Worm (Caenorhabditis elegans) whole organism, young adult: Measurements from ENCODE around the gene E04D5.5.

Experiments
- B0019.2 ChIP-seq: fragments of 200-800 bp; sonication (Bioruptor generic); conservative IDR thresholded peaks from 2 replicates; pipeline ENCODE4 v1.3.6; 2022; ENCODE audit warnings: missing genetic modification reagents, missing genetic modification characterization, missing compliant biosample characterization
- C06A6.2 ChIP-seq: fragments of 200-800 bp; sonication (Bioruptor generic); conservative IDR thresholded peaks from 2 replicates; pipeline ENCODE4 v1.3.6; 2022; ENCODE audit warnings: missing genetic modification characterization, missing compliant biosample characterization
- C17E4.6 ChIP-seq: fragments of 200-800 bp; sonication (Bioruptor generic); IDR thresholded peaks from 2 replicates; pipeline ENCODE4 v1.3.6; 2022; ENCODE audit warnings: missing genetic modification reagents, missing genetic modification characterization, missing compliant biosample characterization
- D2030.7 ChIP-seq: fragments of 200-800 bp; sonication (Bioruptor generic); IDR thresholded peaks from 2 replicates; pipeline ENCODE4 v1.3.6; 2022; ENCODE audit warnings: missing genetic modification reagents, missing genetic modification characterization, missing compliant biosample characterization
- F23B12.7 ChIP-seq: sonication (generic microtip); optimal IDR thresholded peaks from 2 replicates; lab custom pipeline; 2017; ENCODE audit warnings: missing genetic modification characterization, mild to moderate bottlenecking, missing compliant biosample characterization, antibody characterized with exemption, moderate library complexity; ENCODE audit not compliant: insufficient read depth
- F37B4.10 ChIP-seq: fragments of 200-800 bp; sonication (Bioruptor generic); IDR thresholded peaks from 2 replicates; pipeline ENCODE4 v1.3.6; 2022; ENCODE audit warnings: missing genetic modification characterization, missing compliant biosample characterization
- F55B11.4 ChIP-seq: sonication (generic microtip); optimal IDR thresholded peaks from 2 replicates; lab custom pipeline; 2016; ENCODE audit warnings: missing compliant biosample characterization, missing genetic modification characterization, borderline replicate concordance; ENCODE audit not compliant: insufficient read depth
- F57A8.1 ChIP-seq: fragments of 200-800 bp; sonication (Bioruptor generic); optimal IDR thresholded peaks from 2 replicates; lab custom pipeline; 2018; ENCODE audit warnings: mild to moderate bottlenecking, missing genetic modification characterization, moderate library complexity, missing compliant biosample characterization
- Y53G8AR.9 ChIP-seq: fragments of 200-800 bp; sonication (Bioruptor generic); conservative IDR thresholded peaks from 2 replicates; pipeline ENCODE4 v1.3.6; 2022; ENCODE audit warnings: missing genetic modification reagents, missing genetic modification characterization, missing compliant biosample characterization
- Y56A3A.18 ChIP-seq: fragments of 200-800 bp; sonication (Bioruptor generic); IDR thresholded peaks from 2 replicates; pipeline ENCODE4 v1.3.6; 2022; ENCODE audit warnings: missing genetic modification reagents, missing genetic modification characterization, missing compliant biosample characterization
- Y79H2A.3 ChIP-seq: fragments of 200-800 bp; sonication (Bioruptor generic); conservative IDR thresholded peaks from 2 replicates; pipeline ENCODE4 v1.3.6; 2022; ENCODE audit warnings: missing genetic modification reagents, missing genetic modification characterization, missing compliant biosample characterization
- ZK185.1 ChIP-seq: sonication (generic microtip); optimal IDR thresholded peaks from 2 replicates; lab custom pipeline; 2016; ENCODE audit warnings: mild to moderate bottlenecking, missing genetic modification characterization, missing compliant biosample characterization; ENCODE audit not compliant: poor library complexity, severe bottlenecking
- atf-7 ChIP-seq: sonication (generic microtip); optimal IDR thresholded peaks from 2 replicates; lab custom pipeline; 2017; ENCODE audit warnings: mild to moderate bottlenecking, missing genetic modification characterization, missing compliant biosample characterization
- athp-1 ChIP-seq: sonication (generic microtip); optimal IDR thresholded peaks from 2 replicates; lab custom pipeline; 2017; ENCODE audit warnings: mild to moderate bottlenecking, missing genetic modification characterization, missing compliant biosample characterization
- attf-5 ChIP-seq: fragments of 200-800 bp; sonication (Bioruptor generic); optimal IDR thresholded peaks from 2 replicates; lab custom pipeline; 2018; ENCODE audit warnings: mild to moderate bottlenecking, missing genetic modification characterization, missing compliant biosample characterization
- bed-2 ChIP-seq: fragments of 200-800 bp; sonication (Bioruptor generic); IDR thresholded peaks from 2 replicates; pipeline ENCODE4 v1.3.6; 2022; ENCODE audit warnings: missing genetic modification reagents, missing genetic modification characterization, missing compliant biosample characterization
- ccch-3 ChIP-seq: fragments of 200-800 bp; sonication (Bioruptor generic); optimal IDR thresholded peaks from 2 replicates; lab custom pipeline; 2018; ENCODE audit warnings: mild to moderate bottlenecking, missing genetic modification characterization, missing compliant biosample characterization
- cebp-2 ChIP-seq: fragments of 200-800 bp; sonication (Bioruptor generic); IDR thresholded peaks from 2 replicates; pipeline ENCODE4 v1.3.6; 2022; ENCODE audit warnings: missing genetic modification characterization, missing compliant biosample characterization
- ceh-40 ChIP-seq: fragments of 200-800 bp; sonication (Bioruptor generic); IDR thresholded peaks from 2 replicates; pipeline ENCODE4 v1.3.6; 2022; ENCODE audit warnings: missing genetic modification characterization, missing compliant biosample characterization
- ceh-79 ChIP-seq: sonication (generic microtip); optimal IDR thresholded peaks from 2 replicates; lab custom pipeline; 2017; ENCODE audit warnings: mild to moderate bottlenecking, missing genetic modification characterization, missing compliant biosample characterization
- die-1 ChIP-seq: sonication (generic microtip); optimal IDR thresholded peaks from 2 replicates; lab custom pipeline; 2016; ENCODE audit warnings: missing genotype, mild to moderate bottlenecking, missing genetic modification characterization, missing compliant biosample characterization
- dox-1 ChIP-seq: fragments of 200-800 bp; sonication (Bioruptor generic); IDR thresholded peaks from 2 replicates; pipeline ENCODE4 v1.3.6; 2022; ENCODE audit warnings: missing genetic modification reagents, missing genetic modification characterization, missing compliant biosample characterization
- dpl-1 ChIP-seq: fragments of 150-350 bp; optimal IDR thresholded peaks from 2 replicates; lab custom pipeline; 2014; ENCODE audit warnings: missing biosample characterization, missing genetic modification reagents, missing genetic modification characterization
- egl-18 ChIP-seq: fragments of 200-800 bp; sonication (Bioruptor generic); IDR thresholded peaks from 2 replicates; pipeline ENCODE4 v1.3.6; 2022; ENCODE audit warnings: missing genetic modification reagents, missing genetic modification characterization, missing compliant biosample characterization
- egl-44 ChIP-seq: fragments of 200-800 bp; sonication (Bioruptor generic); IDR thresholded peaks from 2 replicates; pipeline ENCODE4 v1.3.6; 2022; ENCODE audit warnings: missing genetic modification reagents, missing genetic modification characterization, missing compliant biosample characterization
- egrh-3 ChIP-seq: fragments of 200-800 bp; sonication (Bioruptor generic); IDR thresholded peaks from 2 replicates; pipeline ENCODE4 v1.3.6; 2022; ENCODE audit warnings: missing genetic modification reagents, missing genetic modification characterization, missing compliant biosample characterization
- ekl-4 ChIP-seq: fragments of 200-800 bp; sonication (Bioruptor generic); IDR thresholded peaks from 2 replicates; pipeline ENCODE4 v1.3.6; 2022; ENCODE audit warnings: missing genetic modification reagents, missing genetic modification characterization, missing compliant biosample characterization
- hrde-1 ChIP-seq: sonication (generic microtip); optimal IDR thresholded peaks from 2 replicates; lab custom pipeline; 2016; ENCODE audit warnings: missing genetic modification characterization, mild to moderate bottlenecking, missing compliant biosample characterization, moderate library complexity, missing genotype, missing genetic modification reagents, borderline replicate concordance
- lin-26 ChIP-seq: fragments of 200-800 bp; sonication (Bioruptor generic); IDR thresholded peaks from 2 replicates; pipeline ENCODE4 v1.3.6; 2022; ENCODE audit warnings: missing genetic modification reagents, missing genetic modification characterization, missing compliant biosample characterization
- lin-35 ChIP-seq, 3 experiments: fragments of 150-350 bp in 2 of 3; sonication (generic microtip) in 1 of 3; optimal IDR thresholded peaks; 2 replicates each; lab custom pipeline; 2014 to 2018; ENCODE audit warnings: missing biosample characterization in 3 of 3, missing genetic modification characterization in 3 of 3, missing genetic modification reagents in 3 of 3
- lsl-1 ChIP-seq: fragments of 200-800 bp; sonication (Bioruptor generic); optimal IDR thresholded peaks from 2 replicates; lab custom pipeline; 2018; ENCODE audit warnings: mild to moderate bottlenecking, missing genetic modification characterization, moderate library complexity, missing compliant biosample characterization
- madf-8 ChIP-seq: fragments of 200-800 bp; sonication (Bioruptor generic); conservative IDR thresholded peaks from 2 replicates; pipeline ENCODE4 v1.3.6; 2022; ENCODE audit warnings: missing genetic modification reagents, missing genetic modification characterization, missing compliant biosample characterization
- nhr-80 ChIP-seq: sonication (generic microtip); optimal IDR thresholded peaks from 2 replicates; lab custom pipeline; 2016; ENCODE audit warnings: missing genetic modification characterization, missing compliant biosample characterization
- rec-8 ChIP-seq, 2 experiments: sonication (generic microtip); optimal IDR thresholded peaks; 2 replicates each; lab custom pipeline; 2016; ENCODE audit warnings: mild to moderate bottlenecking in 2 of 2, missing genetic modification characterization in 2 of 2, missing genetic modification reagents in 2 of 2, missing genotype in 2 of 2, missing biosample characterization in 1 of 2, missing compliant biosample characterization in 1 of 2, moderate library complexity in 1 of 2
- repo-1 ChIP-seq: sonication (generic microtip); optimal IDR thresholded peaks from 2 replicates; lab custom pipeline; 2017; ENCODE audit warnings: mild to moderate bottlenecking, missing genetic modification characterization, missing compliant biosample characterization
- snpc-4 ChIP-seq, 5 experiments: fragments of 150-350 bp in 1 of 5; sonication (generic microtip) in 4 of 5; optimal IDR thresholded peaks; 2 replicates each; lab custom pipeline; 2014 to 2018; ENCODE audit warnings: missing genetic modification characterization in 5 of 5, missing biosample characterization in 3 of 5, antibody characterized with exemption in 2 of 5, mild to moderate bottlenecking in 2 of 5, missing compliant biosample characterization in 2 of 5, missing genotype in 2 of 5, moderate library complexity in 2 of 5, missing genetic modification reagents in 1 of 5
- tbp1 ChIP-seq: fragments of 200-800 bp; sonication (Bioruptor generic); optimal IDR thresholded peaks from 2 replicates; lab custom pipeline; 2018; ENCODE audit warnings: mild to moderate bottlenecking, missing genetic modification characterization, missing compliant biosample characterization
- unc-130 ChIP-seq: sonication (generic microtip); optimal IDR thresholded peaks from 2 replicates; lab custom pipeline; 2016; ENCODE audit warnings: missing genetic modification reagents, missing genetic modification characterization, missing compliant biosample characterization
- xnd-1 ChIP-seq: sonication (generic microtip); optimal IDR thresholded peaks from 2 replicates; lab custom pipeline; 2016; ENCODE audit warnings: missing genotype, missing genetic modification reagents, missing genetic modification characterization, missing compliant biosample characterization
- zfh-2 ChIP-seq: fragments of 200-800 bp; sonication (Bioruptor generic); conservative IDR thresholded peaks from 2 replicates; pipeline ENCODE4 v1.3.6; 2022; ENCODE audit warnings: missing genetic modification reagents, missing genetic modification characterization, missing compliant biosample characterization
- ztf-25 ChIP-seq: fragments of 200-800 bp; sonication (Bioruptor generic); IDR thresholded peaks from 2 replicates; pipeline ENCODE4 v1.3.6; 2022; ENCODE audit warnings: missing genetic modification reagents, missing genetic modification characterization, missing compliant biosample characterization
- ztf-28 ChIP-seq: fragments of 200-800 bp; sonication (Bioruptor generic); IDR thresholded peaks from 2 replicates; pipeline ENCODE4 v1.3.6; 2022; ENCODE audit warnings: missing genetic modification reagents, missing genetic modification characterization, missing compliant biosample characterization

Gene E04D5.5

DNA sequence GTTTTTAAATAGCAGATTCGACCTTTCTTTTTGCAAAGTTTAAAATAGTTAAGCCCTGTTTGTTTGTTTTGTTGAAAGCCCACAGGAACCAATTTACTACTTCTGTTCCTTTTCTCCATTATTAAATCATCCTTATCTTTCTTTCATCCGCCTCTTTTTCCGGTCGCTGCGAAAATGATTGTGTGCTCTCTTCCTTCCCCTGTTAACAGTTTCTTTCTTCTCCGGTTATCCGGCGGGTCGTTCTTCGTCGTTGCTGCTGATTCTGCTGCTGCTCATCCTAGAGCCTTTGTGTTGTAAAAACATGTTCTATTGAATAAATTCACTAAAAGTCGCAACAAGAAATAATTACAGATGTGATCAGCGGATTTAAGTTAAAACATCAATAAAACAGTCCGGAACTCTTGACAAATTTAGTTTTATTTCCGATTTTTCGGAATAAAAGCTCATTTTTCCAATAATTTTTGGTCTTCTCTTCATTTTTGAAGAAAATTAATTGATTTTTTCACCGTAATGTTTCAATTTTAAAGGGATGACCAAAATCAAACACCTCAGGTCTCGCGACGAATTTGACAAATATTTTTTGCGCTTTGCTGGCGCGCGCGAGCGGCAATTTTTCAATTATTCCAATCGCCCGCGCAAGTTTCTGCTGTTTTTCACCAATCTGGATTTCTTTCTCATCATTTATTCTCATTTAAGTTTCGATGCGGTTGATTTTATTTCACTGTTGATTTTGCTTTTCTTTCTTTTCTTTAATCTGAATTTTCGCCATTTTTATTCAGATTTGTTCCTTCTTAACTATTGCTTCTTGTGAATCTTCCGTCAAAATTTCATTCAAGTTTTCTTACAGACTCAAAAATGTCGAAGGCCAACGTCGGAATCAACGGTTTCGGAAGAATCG lies 17.6 kb upstream of the E04D5.5 start, which contains the start of gene gpd-1 (continued):
- TF ChIP-seq atf-7 (tag; lab: Kevin White, UChicago) (peak; percentile 29), rec-8 (tag; optimal IDR thresholded peaks at IDR 0.05; lab: Kevin White, UChicago) (no peak), ceh-79 (tag; lab: Kevin White, UChicago) (no peak), unc-130 (GFP tag; lab: Kevin White, UChicago) (peak; percentile 82), lin-35 (GFP tag; optimal IDR thresholded peaks at IDR 0.05; lab: Kevin White, UChicago) (peak in 2 of 3 experiments; percentile 51 to 55), egl-18 (GFP tag; lab: Robert Waterston, UW) (no peak), ztf-25 (GFP tag; lab: Robert Waterston, UW) (no peak), die-1 (tag; lab: Kevin White, UChicago) (no peak), egrh-3 (GFP tag; lab: Robert Waterston, UW) (0 out of 2 replicates have a peak, but pooled peaks have one; percentile 6), ccch-3 (GFP tag; lab: Kevin White, UChicago) (no peak), nhr-80 (tag; lab: Kevin White, UChicago) (no peak), C06A6.2 (GFP tag; lab: Robert Waterston, UW) (no peak), dpl-1 (GFP tag; lab: Kevin White, UChicago) (peak; percentile 94), F23B12.7 (tag; lab: Kevin White, UChicago) (no peak), C17E4.6 (GFP tag; lab: Robert Waterston, UW) (peak; percentile 60; the same call in 1 of the 2 replicates), ztf-28 (GFP tag; lab: Robert Waterston, UW) (0 out of 2 replicates have a peak, but pooled peaks have one; percentile 27), repo-1 (peak; percentile 10), zfh-2 (GFP tag; lab: Robert Waterston, UW) (no peak)

DNA sequence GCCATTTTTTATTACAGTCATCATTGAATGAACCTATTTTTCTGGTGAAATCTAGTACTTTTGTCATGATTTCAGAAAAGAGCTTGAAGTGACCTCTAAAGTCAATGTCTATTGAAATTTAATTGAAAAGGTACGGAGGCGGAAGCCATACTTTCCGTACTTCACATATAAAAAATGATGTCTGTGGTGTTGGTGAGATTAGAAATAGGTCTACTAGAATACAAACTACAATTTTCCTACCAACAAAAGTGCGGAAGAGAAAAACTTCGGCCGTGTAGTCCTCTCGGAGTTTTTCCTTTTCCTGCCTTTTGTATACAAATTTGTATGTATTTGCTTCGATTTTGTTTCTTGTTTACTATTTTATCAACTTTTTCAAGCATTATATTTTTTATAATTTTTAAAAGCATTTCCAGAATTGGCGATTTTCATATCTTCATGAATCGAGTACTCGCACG lies 15.8 kb upstream of the E04D5.5 start, which contains the start of gene T09F3.4:
Gene T09F3.4, plus strand, starts transcription at position 405 of the 455 bp plus-strand sequence.
- TF ChIP-seq attf-5 (GFP tag; lab: Kevin White, UChicago), result peak; percentile 10
- peak; percentile 23; the same call in 1 of the 2 replicates for TF ChIP-seq dox-1 (GFP tag; lab: Robert Waterston, UW)
- no peak for TF ChIP-seq F57A8.1 (GFP tag; lab: Kevin White, UChicago)
- TF ChIP-seq ZK185.1 (tag; lab: Kevin White, UChicago), result peak; percentile 76
- TF ChIP-seq F37B4.10 (GFP tag; lab: Robert Waterston, UW), result no peak
- TF ChIP-seq tbp1 (GFP tag; lab: Kevin White, UChicago), result peak; percentile 40
- peak; percentile 9; the same call in 1 of the 2 replicates for TF ChIP-seq lin-26
- TF ChIP-seq D2030.7 (GFP tag; lab: Robert Waterston, UW), result peak; percentile 81
- TF ChIP-seq snpc-4 (GFP tag; optimal IDR thresholded peaks at IDR 0.05; lab: Kevin White, UChicago), result peak; percentile 33
- peak in 2 of 4 experiments; percentile 15 to 19 for TF ChIP-seq snpc-4 (tag; optimal IDR thresholded peaks at IDR 0.05; lab: Kevin White, UChicago)
- TF ChIP-seq lsl-1 (GFP tag; lab: Kevin White, UChicago), result peak; percentile 43
- TF ChIP-seq ztf-28 (GFP tag; lab: Robert Waterston, UW), result no peak
- peak; percentile 62 for TF ChIP-seq hrde-1 (tag; lab: Kevin White, UChicago)
- TF ChIP-seq B0019.2, result 0 out of 2 replicates have a peak, but pooled peaks have one; percentile 53
- no peak for TF ChIP-seq repo-1
- 0 out of 2 replicates have a peak, but pooled peaks have one; percentile 73 for TF ChIP-seq Y53G8AR.9 (GFP tag; lab: Robert Waterston, UW)
- peak in 1 of 2 experiments; percentile 2 for TF ChIP-seq rec-8 (tag; optimal IDR thresholded peaks at IDR 0.05; lab: Kevin White, UChicago)
- no peak for TF ChIP-seq F55B11.4 (tag; lab: Kevin White, UChicago)
- 0 out of 2 replicates have a peak, but pooled peaks have one; percentile 8 for TF ChIP-seq egl-44 (GFP tag; lab: Robert Waterston, UW)
- 0 out of 2 replicates have a peak, but pooled peaks have one; percentile 49 for TF ChIP-seq ekl-4 (GFP tag; lab: Robert Waterston, UW)
- TF ChIP-seq cebp-2 (GFP tag; lab: Robert Waterston, UW), result no peak
- 0 out of 2 replicates have a peak, but pooled peaks have one; percentile 30 for TF ChIP-seq Y79H2A.3
- peak; percentile 43 for TF ChIP-seq xnd-1 (tag; lab: Kevin White, UChicago)
- TF ChIP-seq bed-2 (GFP tag; lab: Robert Waterston, UW), result peak; percentile 76; the same call in 1 of the 2 replicates
- peak; percentile 61 for TF ChIP-seq athp-1 (tag; lab: Kevin White, UChicago)
- peak; percentile 58 for TF ChIP-seq madf-8 (GFP tag; lab: Robert Waterston, UW)
- TF ChIP-seq ceh-40 (GFP tag; lab: Robert Waterston, UW), result no peak
- TF ChIP-seq Y56A3A.18 (GFP tag; lab: Robert Waterston, UW), result no peak
